Fruit fly (Drosophila melanogaster): Measurements from ENCODE around the gene CG11109.

The CG11109 gene

dm6 chr3L:22863367-22864078 is 8.5 kb upstream of the CG11109 start, which contains the start of gene CG33169 (continued):
- TF ChIP-seq Fer1 (GFP tag; optimal IDR thresholded peaks at IDR 0.05) = no peak
- TF ChIP-seq nau (GFP tag; optimal IDR thresholded peaks at IDR 0.05) = no peak
- TF ChIP-seq CG2199 (GFP tag; IDR thresholded peaks at IDR 0.05) = peak; percentile 98
- TF ChIP-seq ken (GFP tag; IDR thresholded peaks at IDR 0.05) = peak; percentile 91
- TF ChIP-seq odd (GFP tag; optimal IDR thresholded peaks at IDR 0.05) = no peak
- peak; percentile 90 for TF ChIP-seq CG5180 (GFP tag; optimal IDR thresholded peaks at IDR 0.05)
- peak; percentile 88 for TF ChIP-seq CG17612 (GFP tag; IDR thresholded peaks at IDR 0.05)
- TF ChIP-seq CG7928 (GFP tag; optimal IDR thresholded peaks at IDR 0.05) = peak; percentile 67
- peak; percentile 90 for TF ChIP-seq ERR (GFP tag; optimal IDR thresholded peaks at IDR 0.05)
- peak; percentile 86 for TF ChIP-seq CG18599 (GFP tag; optimal IDR thresholded peaks at IDR 0.05)
- peak; percentile 46 for TF ChIP-seq en (GFP tag; optimal IDR thresholded peaks at IDR 0.05)
- TF ChIP-seq CG17912 (GFP tag; optimal IDR thresholded peaks at IDR 0.05) = peak; percentile 90
- TF ChIP-seq ap (GFP tag; IDR thresholded peaks at IDR 0.05) = 0 out of 2 replicates have a peak, but pooled peaks have one; percentile 28
- peak; percentile 48 for TF ChIP-seq TFAM (GFP tag; optimal IDR thresholded peaks at IDR 0.05)
- TF ChIP-seq Hr39 (optimal IDR thresholded peaks at IDR 0.05) = no peak
- TF ChIP-seq ATbp (GFP tag; optimal IDR thresholded peaks at IDR 0.05) = peak; percentile 67
- TF ChIP-seq Vsx1 (GFP tag; optimal IDR thresholded peaks at IDR 0.05) = peak; percentile 56
- peak; percentile 89 for TF ChIP-seq rib (GFP tag; IDR thresholded peaks at IDR 0.05)
- no peak for TF ChIP-seq CG2678 (tag; optimal IDR thresholded peaks at IDR 0.05)
- peak; percentile 99 for TF ChIP-seq kay (GFP tag; optimal IDR thresholded peaks at IDR 0.05)
- peak; percentile 81 for TF ChIP-seq CG8089 (GFP tag; optimal IDR thresholded peaks at IDR 0.05)
- peak; percentile 83 for TF ChIP-seq CG34376 (GFP tag; optimal IDR thresholded peaks at IDR 0.05)
- TF ChIP-seq Rx (GFP tag; IDR thresholded peaks at IDR 0.05) = peak; percentile 81
- TF ChIP-seq CG2116 (GFP tag; optimal IDR thresholded peaks at IDR 0.05) = peak; percentile 70
- TF ChIP-seq CG7271 (tag; optimal IDR thresholded peaks at IDR 0.05) = no peak
- TF ChIP-seq ac (GFP tag; optimal IDR thresholded peaks at IDR 0.05) = no peak
- TF ChIP-seq slp2 (GFP tag; optimal IDR thresholded peaks at IDR 0.05) = peak; percentile 72
- TF ChIP-seq CTCF (GFP tag; optimal IDR thresholded peaks at IDR 0.05) = peak; percentile 57
- TF ChIP-seq grau (tag; optimal IDR thresholded peaks at IDR 0.05) = peak; percentile 70
- 0 out of 2 replicates have a peak, but pooled peaks have one; percentile 54 for TF ChIP-seq hbn (GFP tag; IDR thresholded peaks at IDR 0.05; ENCODE audit: partially characterized antibody)
- TF ChIP-seq mld (GFP tag; IDR thresholded peaks at IDR 0.05; ENCODE audit: partially characterized antibody) = no peak
- TF ChIP-seq CG8765 (GFP tag; IDR thresholded peaks at IDR 0.05) = peak; percentile 79
- peak; percentile 70 for TF ChIP-seq ato (GFP tag; IDR thresholded peaks at IDR 0.05; ENCODE audit: partially characterized antibody)
- peak; percentile 83 for TF ChIP-seq ase (GFP tag; IDR thresholded peaks at IDR 0.05)
- TF ChIP-seq H15 (GFP tag; IDR thresholded peaks at IDR 0.05) = peak; percentile 88
- TF ChIP-seq CG4424 (GFP tag; optimal IDR thresholded peaks at IDR 0.05) = peak; percentile 76
- peak; percentile 67 for TF ChIP-seq peb (GFP tag; IDR thresholded peaks at IDR 0.05)
- no peak for TF ChIP-seq corto (GFP tag; optimal IDR thresholded peaks at IDR 0.05)
- no peak for TF ChIP-seq D (optimal IDR thresholded peaks at IDR 0.05)
- TF ChIP-seq D (GFP tag; optimal IDR thresholded peaks at IDR 0.05) = no peak
- TF ChIP-seq CoRest (tag; optimal IDR thresholded peaks at IDR 0.05) = peak; percentile 84
- 0 out of 2 replicates have a peak, but pooled peaks have one; percentile 27 for TF ChIP-seq Awh (GFP tag; IDR thresholded peaks at IDR 0.05)
- no peak for TF ChIP-seq cad (GFP tag; optimal IDR thresholded peaks at IDR 0.05)
- TF ChIP-seq scrt (GFP tag; optimal IDR thresholded peaks at IDR 0.05) = peak; percentile 100
- TF ChIP-seq Sry-δ (GFP tag; optimal IDR thresholded peaks at IDR 0.05) = peak; percentile 83
- TF ChIP-seq unpg (GFP tag; optimal IDR thresholded peaks at IDR 0.05) = peak; percentile 64
- TF ChIP-seq CG9817 (tag; optimal IDR thresholded peaks at IDR 0.05) = peak; percentile 92
- TF ChIP-seq Gsc (GFP tag; IDR thresholded peaks at IDR 0.05) = no peak; the same call in 1 of the 2 replicates
- peak; percentile 9 for TF ChIP-seq gcm (GFP tag; optimal IDR thresholded peaks at IDR 0.05)
- TF ChIP-seq CG6272 (GFP tag; IDR thresholded peaks at IDR 0.05) = peak; percentile 57; the same call in 1 of the 2 replicates

Data from whole organism, embryonic.